Worm (Caenorhabditis elegans) whole organism, L3 larva: ENCODE measurements around the gene C01G5.9.

Experiments
- elt-2 ChIP-seq: sonication (generic microtip); optimal IDR thresholded peaks from 2 replicates; lab custom pipeline; 2016; ENCODE audit warnings: missing genetic modification reagents, mild to moderate bottlenecking, missing genetic modification characterization, missing compliant biosample characterization
- nhr-25 ChIP-seq: sonication (generic microtip); optimal IDR thresholded peaks from 2 replicates; lab custom pipeline; 2017; ENCODE audit warnings: missing biosample characterization, missing genetic modification characterization
- ztf-11 ChIP-seq: fragments of 150-350 bp; optimal IDR thresholded peaks from 2 replicates; lab custom pipeline; 2014; ENCODE audit warnings: missing biosample characterization, missing genetic modification characterization

DNA sequence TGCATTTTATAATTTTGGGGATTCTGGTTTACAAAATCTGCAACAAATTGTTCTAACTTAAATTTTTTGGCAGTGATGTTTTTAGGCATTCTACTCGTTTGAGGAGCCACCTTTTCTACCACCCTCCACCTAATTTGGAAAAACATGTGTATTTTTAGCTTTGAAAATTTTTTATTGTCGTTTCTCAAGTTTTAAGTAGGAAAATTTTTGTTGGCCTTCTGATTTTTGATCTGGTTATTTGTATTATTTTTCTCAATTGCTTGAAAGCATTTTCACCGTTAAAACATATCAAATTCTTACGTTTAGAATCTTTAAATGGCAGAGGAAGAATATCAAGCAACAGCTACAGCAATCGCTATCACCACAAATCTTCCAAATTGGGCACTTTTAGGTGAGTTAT, 1.8 kb upstream of the C01G5.9 start, which contains the start of gene C01G5.7:
- TF ChIP-seq nhr-25 (tag; lab: Kevin White, UChicago) (no peak), elt-2 (tag; lab: Kevin White, UChicago) (no peak), ztf-11 (no peak)
